Worm (Caenorhabditis elegans): Measurements from ENCODE around the gene swd-2.2.

The swd-2.2 gene

ce11 chrIV:7804740-7805139, 30.5 kb downstream of the swd-2.2 start, which contains the start of gene C33H5.2:
Gene C33H5.2, plus strand, starts transcription at chrIV:7805040.
- TF ChIP-seq lin-29 (GFP tag; IDR thresholded peaks at IDR 0.05), result no peak
- no peak for TF ChIP-seq ZK546.5 (tag; optimal IDR thresholded peaks at IDR 0.05)
- no peak for TF ChIP-seq F10B5.3 (tag; optimal IDR thresholded peaks at IDR 0.05)
- TF ChIP-seq dmd-9 (GFP tag; IDR thresholded peaks at IDR 0.05), result no peak
- no peak for TF ChIP-seq nhr-102 (tag; optimal IDR thresholded peaks at IDR 0.05)
- no peak for TF ChIP-seq dmd-6 (GFP tag; IDR thresholded peaks at IDR 0.05)
- no peak for TF ChIP-seq php-3 (GFP tag; IDR thresholded peaks at IDR 0.05)
- TF ChIP-seq hlh-11 (tag; optimal IDR thresholded peaks at IDR 0.05), result no peak
- TF ChIP-seq gei-8 (GFP tag; optimal IDR thresholded peaks at IDR 0.05), result no peak
- TF ChIP-seq zag-1 (tag; optimal IDR thresholded peaks at IDR 0.05), result no peak
- TF ChIP-seq nhr-42 (GFP tag; IDR thresholded peaks at IDR 0.05), result no peak
- TF ChIP-seq fkh-10 (GFP tag; optimal IDR thresholded peaks at IDR 0.05), result no peak
- no peak for TF ChIP-seq ces-1 (GFP tag; optimal IDR thresholded peaks at IDR 0.05)
- TF ChIP-seq T26A8.4 (GFP tag; IDR thresholded peaks at IDR 0.05), result no peak
- no peak for TF ChIP-seq Y5F2A.4 (GFP tag; optimal IDR thresholded peaks at IDR 0.05)
- TF ChIP-seq lin-1 (GFP tag; IDR thresholded peaks at IDR 0.05), result no peak
- TF ChIP-seq fos-1 (tag; optimal IDR thresholded peaks at IDR 0.05), result no peak

ce11 chrIV:7808583-7808982, 34.4 kb downstream of the swd-2.2 start, which contains the start of gene C33H5.1:
Gene C33H5.1, plus strand, starts transcription at chrIV:7808912.
- TF ChIP-seq aha-1 (tag), result peak; percentile 70
- no peak for TF ChIP-seq rbr-2 (tag; optimal IDR thresholded peaks at IDR 0.05)

ce11 chrIV:7812709-7813108, 38.5 kb downstream of the swd-2.2 start, which contains the start of gene zgpa-1:
Gene zgpa-1, minus strand, starts transcription at chrIV:7812809.
- TF ChIP-seq F26F4.8 (GFP tag; conservative IDR thresholded peaks at IDR 0.05), result no peak
- TF ChIP-seq aha-1 (tag), result peak; percentile 88
- TF ChIP-seq vab-7 (GFP tag; IDR thresholded peaks at IDR 0.05), result no peak
- peak; percentile 2 for TF ChIP-seq dve-1 (tag; optimal IDR thresholded peaks at IDR 0.05; ENCODE audit: insufficient read depth)

- TF ChIP-seq dve-1 (tag; optimal IDR thresholded peaks at IDR 0.05; ENCODE audit: insufficient read depth) (peak; percentile 8), R02D3.7 (tag; optimal IDR thresholded peaks at IDR 0.05) (no peak), nhr-28 (tag; optimal IDR thresholded peaks at IDR 0.05) (peak; percentile 64), pha-4 (GFP tag; IDR thresholded peaks at IDR 0.05) (no peak), pha-4 (tag; optimal IDR thresholded peaks at IDR 0.05) (peak; percentile 26), ctbp-1 (GFP tag; IDR thresholded peaks at IDR 0.05) (peak; percentile 23; the same call in 1 of the 2 replicates), rbr-2 (tag; optimal IDR thresholded peaks at IDR 0.05) (peak; percentile 42), dpl-1 (GFP tag; optimal IDR thresholded peaks at IDR 0.05) (peak; percentile 44), fkh-10 (GFP tag; optimal IDR thresholded peaks at IDR 0.05) (peak; percentile 51), daf-19 (GFP tag; conservative IDR thresholded peaks at IDR 0.05) (no peak), ztf-7 (tag; optimal IDR thresholded peaks at IDR 0.05) (no peak), mxl-3 (GFP tag; optimal IDR thresholded peaks at IDR 0.05) (peak; percentile 74), nhr-102 (tag; optimal IDR thresholded peaks at IDR 0.05) (no peak), lin-13 (GFP tag; optimal IDR thresholded peaks at IDR 0.05) (no peak), unc-130 (GFP tag; optimal IDR thresholded peaks at IDR 0.05) (no peak), ces-1 (GFP tag; optimal IDR thresholded peaks at IDR 0.05) (peak; percentile 40), mdl-1 (tag; optimal IDR thresholded peaks at IDR 0.05) (peak; percentile 59 to 90), nhr-41 (GFP tag; IDR thresholded peaks at IDR 0.05) (no peak), hlh-30 (tag; optimal IDR thresholded peaks at IDR 0.05; ENCODE audit: insufficient read depth) (peak; percentile 96), Y75B8A.6 (GFP tag; IDR thresholded peaks at IDR 0.05) (no peak), mep-1 (tag; optimal IDR thresholded peaks at IDR 0.05) (peak; percentile 48), lsy-2 (tag; optimal IDR thresholded peaks at IDR 0.05) (peak in 1 of 2 experiments; percentile 57), daf-16 (GFP tag; optimal IDR thresholded peaks at IDR 0.05) (no peak), daf-16 (tag; optimal IDR thresholded peaks at IDR 0.05) (peak; percentile 94), saeg-2 (GFP tag; IDR thresholded peaks at IDR 0.05) (no peak), ceh-62 (tag; optimal IDR thresholded peaks at IDR 0.05) (no peak), lin-38 (GFP tag; IDR thresholded peaks at IDR 0.05) (0 out of 2 replicates have a peak, but pooled peaks have one; percentile 8), hlh-11 (tag; optimal IDR thresholded peaks at IDR 0.05) (peak; percentile 72), set-16 (GFP tag; IDR thresholded peaks at IDR 0.05) (no peak), php-3 (GFP tag; IDR thresholded peaks at IDR 0.05) (no peak)
Observed at ce11 chrIV:7815683-7816183, 41.5 kb downstream of the swd-2.2 start, which contains the start of gene cdgs-1. Gene cdgs-1, minus strand, starts transcription at chrIV:7815733.

Measured in whole organism, L4 larva.